Fruit fly (Drosophila melanogaster) whole organism, embryonic: ENCODE measurements around the gene Ldh.

Experiments used
- CG11398 ChIP-seq: fragments of 200-800 bp; sonication (Bioruptor generic); optimal IDR thresholded peaks from 2 replicates; lab custom pipeline; 2016; ENCODE audit warnings: missing biosample characterization, missing genetic modification characterization
- CG31224 ChIP-seq: fragments of 200-800 bp; sonication (Bioruptor generic); IDR thresholded peaks from 2 replicates; pipeline ENCODE4 v1.3.6; 2022; ENCODE audit warnings: missing biosample characterization, missing genetic modification characterization
- CG6683 ChIP-seq: fragments of 200-800 bp; sonication (Bioruptor generic); optimal IDR thresholded peaks from 2 replicates; lab custom pipeline; 2017; ENCODE audit warnings: missing biosample characterization, mild to moderate bottlenecking, missing genetic modification characterization, missing genetic modification reagents
- Hand ChIP-seq: fragments of 200-800 bp; sonication (Bioruptor generic); optimal IDR thresholded peaks from 2 replicates; lab custom pipeline; 2017; ENCODE audit warnings: mild to moderate bottlenecking, missing biosample characterization, missing genetic modification reagents, missing genetic modification characterization
- Hr3 ChIP-seq: fragments of 200-800 bp; sonication (Bioruptor generic); optimal IDR thresholded peaks from 3 replicates; lab custom pipeline; 2016; ENCODE audit warnings: missing biosample characterization, missing genetic modification characterization
- ci ChIP-seq: fragments of 200-800 bp; sonication (Bioruptor generic); IDR thresholded peaks from 3 replicates; pipeline ENCODE4 v1.3.6; 2022; ENCODE audit warnings: missing biosample characterization, missing genetic modification characterization
- unc-4 ChIP-seq: fragments of 200-800 bp; sonication (Bioruptor generic); IDR thresholded peaks from 2 replicates; pipeline ENCODE4 v1.3.6; 2022; ENCODE audit warnings: missing biosample characterization, missing genetic modification characterization; ENCODE audit not compliant: partially characterized antibody

DNA sequence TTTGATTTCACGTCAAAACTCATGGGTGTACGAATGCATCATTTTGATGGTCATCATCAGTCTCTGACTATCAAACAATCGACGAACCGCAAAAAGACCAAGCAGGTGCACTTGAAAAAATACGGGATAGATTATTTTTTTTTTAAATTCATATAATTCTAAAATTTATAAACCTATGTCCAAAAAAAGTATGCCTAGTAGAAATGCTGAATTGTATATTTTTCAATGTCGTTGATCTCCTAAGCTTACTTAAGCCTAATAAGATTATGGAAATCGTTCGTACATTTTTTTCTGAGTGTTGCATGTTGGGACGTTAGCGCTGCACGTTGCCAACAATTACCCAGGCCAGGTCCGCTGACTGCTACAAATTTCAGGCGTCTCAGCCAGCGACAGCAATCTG lies 46.1 kb upstream of the Ldh start:
- TF ChIP-seq Hand (no peak), CG11398 (no peak), Hr3 (GFP tag; lab: Kevin White, UChicago) (no peak), CG31224 (GFP tag; lab: Robert Waterston, UW) (no peak), ci (GFP tag; lab: Robert Waterston, UW) (no peak), CG6683 (GFP tag; lab: Kevin White, UChicago) (no peak), unc-4 (GFP tag; lab: Robert Waterston, UW) (no peak)
